Fruit fly (Drosophila melanogaster): ENCODE measurements around the gene Trm7-34.

DNA sequence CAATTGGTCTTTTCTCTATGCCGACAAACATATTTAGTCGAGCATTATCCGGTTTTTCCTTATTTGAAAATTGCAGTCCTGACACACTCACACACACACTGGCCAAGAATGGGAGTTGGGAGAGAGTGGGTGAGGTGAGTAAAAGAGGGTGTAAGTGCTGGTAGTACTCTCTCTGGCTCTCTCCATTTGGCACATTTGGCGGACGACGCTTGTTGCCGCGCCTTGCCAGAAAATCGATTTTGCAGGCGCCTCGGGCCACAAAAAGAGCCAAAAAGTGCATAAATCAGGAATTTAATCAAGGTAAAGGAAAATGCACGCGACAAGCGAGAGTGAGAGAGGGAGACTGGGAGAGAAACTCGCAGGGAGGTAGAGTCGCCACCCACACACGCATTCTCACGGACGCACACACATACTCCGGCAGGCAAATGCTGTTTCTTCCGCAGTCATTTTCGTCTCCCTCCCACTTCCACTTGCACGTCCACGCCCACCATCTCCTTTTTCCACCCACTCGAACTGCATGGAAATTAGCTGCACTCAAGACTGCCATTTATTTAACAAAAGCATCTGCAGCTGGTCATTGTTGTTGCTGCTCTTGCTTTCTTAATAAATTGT is 37.0 kb downstream of the Trm7-34 start:
- TF ChIP-seq tj (GFP tag; optimal IDR thresholded peaks at IDR 0.05), result no peak
- TF ChIP-seq kay (GFP tag; ENCODE audit: borderline replicate concordance), result no peak
- TF ChIP-seq ovo (GFP tag; optimal IDR thresholded peaks at IDR 0.05), result no peak
- TF ChIP-seq CG5204 (GFP tag; optimal IDR thresholded peaks at IDR 0.05), result no peak
- TF ChIP-seq CG7101 (tag; optimal IDR thresholded peaks at IDR 0.05), result no peak
- no peak for TF ChIP-seq CG33017 (tag; optimal IDR thresholded peaks at IDR 0.05)
- no peak for TF ChIP-seq cnc (optimal IDR thresholded peaks at IDR 0.05)
- no peak for TF ChIP-seq CG14711 (tag; optimal IDR thresholded peaks at IDR 0.05)
- TF ChIP-seq Hr96 (GFP tag; optimal IDR thresholded peaks at IDR 0.05), result no peak
- no peak for TF ChIP-seq pad (GFP tag; optimal IDR thresholded peaks at IDR 0.05)
- TF ChIP-seq CG12768 (GFP tag; optimal IDR thresholded peaks at IDR 0.05), result no peak
